Fruit fly (Drosophila melanogaster) whole organism, embryonic: ENCODE data around the gene CG13930.

Experiments
- CG10431 ChIP-seq: fragments of 200-800 bp; sonication (Bioruptor generic); optimal IDR thresholded peaks from 3 replicates; lab custom pipeline; 2018; ENCODE audit warnings: missing biosample characterization, mild to moderate bottlenecking, missing genetic modification characterization
- CG11504 ChIP-seq: fragments of 200-800 bp; sonication (Bioruptor generic); optimal IDR thresholded peaks from 3 replicates; lab custom pipeline; 2019; ENCODE audit warnings: missing biosample characterization, mild to moderate bottlenecking, missing genetic modification characterization, moderate library complexity
- CG12219 ChIP-seq: fragments of 200-800 bp; sonication (Bioruptor generic); optimal IDR thresholded peaks from 3 replicates; lab custom pipeline; 2018; ENCODE audit warnings: missing biosample characterization, mild to moderate bottlenecking, missing genetic modification characterization
- CG12391 ChIP-seq: fragments of 200-800 bp; sonication (Bioruptor generic); optimal IDR thresholded peaks from 3 replicates; lab custom pipeline; 2018; ENCODE audit warnings: missing biosample characterization, mild to moderate bottlenecking, missing genetic modification characterization, moderate library complexity
- CG12942 ChIP-seq: fragments of 200-800 bp; sonication (Bioruptor generic); optimal IDR thresholded peaks from 3 replicates; lab custom pipeline; 2016; ENCODE audit warnings: missing biosample characterization, missing genetic modification characterization
- CG14014 ChIP-seq: fragments of 200-800 bp; sonication (Bioruptor generic); IDR thresholded peaks from 2 replicates; pipeline ENCODE4 v1.3.6; 2022; ENCODE audit warnings: missing biosample characterization, missing genetic modification characterization
- CG15269 ChIP-seq: fragments of 200-800 bp; sonication (Bioruptor generic); optimal IDR thresholded peaks from 2 replicates; lab custom pipeline; 2018; ENCODE audit warnings: missing biosample characterization, mild to moderate bottlenecking, missing genetic modification characterization, moderate library complexity
- CG16815 ChIP-seq: fragments of 200-800 bp; sonication (Bioruptor generic); optimal IDR thresholded peaks from 3 replicates; lab custom pipeline; 2017; ENCODE audit warnings: missing biosample characterization, mild to moderate bottlenecking, missing genetic modification characterization
- CG18476 ChIP-seq: fragments of 200-800 bp; sonication (Bioruptor generic); optimal IDR thresholded peaks from 2 replicates; lab custom pipeline; 2016; ENCODE audit warnings: missing biosample characterization, mild to moderate bottlenecking, missing genetic modification characterization
- CG18619 ChIP-seq: fragments of 200-800 bp; sonication (Bioruptor generic); optimal IDR thresholded peaks from 3 replicates; lab custom pipeline; 2017; ENCODE audit warnings: missing biosample characterization, mild to moderate bottlenecking, missing genetic modification characterization
- CG18764 ChIP-seq: fragments of 200-800 bp; sonication (Bioruptor generic); optimal IDR thresholded peaks from 3 replicates; lab custom pipeline; 2016; ENCODE audit warnings: missing biosample characterization, missing genetic modification characterization
- CG2120 ChIP-seq: fragments of 200-800 bp; sonication (Bioruptor generic); optimal IDR thresholded peaks from 3 replicates; lab custom pipeline; 2016; ENCODE audit warnings: missing biosample characterization, missing genetic modification characterization
- CG2678 ChIP-seq: fragments of 200-800 bp; sonication (Bioruptor generic); optimal IDR thresholded peaks from 3 replicates; lab custom pipeline; 2019; ENCODE audit warnings: missing biosample characterization, mild to moderate bottlenecking, missing genetic modification characterization, moderate library complexity
- CG30431 ChIP-seq: fragments of 200-800 bp; sonication (Bioruptor generic); optimal IDR thresholded peaks from 2 replicates; lab custom pipeline; 2017; ENCODE audit warnings: missing biosample characterization, missing genetic modification characterization
- CG31365 ChIP-seq: fragments of 200-800 bp; sonication (Bioruptor generic); optimal IDR thresholded peaks from 2 replicates; lab custom pipeline; 2018; ENCODE audit warnings: missing biosample characterization, mild to moderate bottlenecking, missing genetic modification characterization
- CG34376 ChIP-seq: fragments of 200-800 bp; sonication (Bioruptor generic); optimal IDR thresholded peaks from 2 replicates; lab custom pipeline; 2018; ENCODE audit warnings: missing biosample characterization, mild to moderate bottlenecking, missing genetic modification characterization
- CG3726 ChIP-seq: fragments of 200-800 bp; sonication (Bioruptor generic); IDR thresholded peaks from 3 replicates; pipeline ENCODE4, ENCODE4 v1.3.6; 2022; ENCODE audit warnings: missing biosample characterization, missing genetic modification characterization
- CG6272 ChIP-seq: fragments of 200-800 bp; sonication (Bioruptor generic); IDR thresholded peaks from 2 replicates; pipeline ENCODE4 v1.3.6; 2022; ENCODE audit warnings: missing biosample characterization, missing genetic modification characterization
- CG6791 ChIP-seq: fragments of 200-800 bp; sonication (Bioruptor generic); IDR thresholded peaks from 3 replicates; pipeline ENCODE4 v1.3.6; 2022; ENCODE audit warnings: missing biosample characterization, missing genetic modification characterization; ENCODE audit not compliant: partially characterized antibody
- CG8359 ChIP-seq: fragments of 200-800 bp; sonication (Bioruptor generic); optimal IDR thresholded peaks from 2 replicates; lab custom pipeline; 2017; ENCODE audit warnings: missing biosample characterization, mild to moderate bottlenecking, missing genetic modification characterization, borderline replicate concordance
- CG8388 ChIP-seq: fragments of 200-800 bp; sonication (Bioruptor generic); optimal IDR thresholded peaks from 2 replicates; lab custom pipeline; 2019; ENCODE audit warnings: missing biosample characterization, mild to moderate bottlenecking, missing genetic modification characterization, moderate library complexity
- CkIIα-i1 ChIP-seq: fragments of 200-800 bp; sonication (Bioruptor generic); IDR thresholded peaks from 2 replicates; pipeline ENCODE4 v1.3.6; 2022; ENCODE audit warnings: missing biosample characterization, missing genetic modification characterization
- Fer3 ChIP-seq: fragments of 200-800 bp; sonication (Bioruptor generic); optimal IDR thresholded peaks from 2 replicates; lab custom pipeline; 2018; ENCODE audit warnings: missing biosample characterization, mild to moderate bottlenecking, missing genetic modification characterization, moderate library complexity
- Meics ChIP-seq: fragments of 200-800 bp; sonication (Bioruptor generic); optimal IDR thresholded peaks from 2 replicates; lab custom pipeline; 2017; ENCODE audit warnings: missing biosample characterization, mild to moderate bottlenecking, missing genetic modification characterization
- Neu2 ChIP-seq: fragments of 200-800 bp; sonication (Bioruptor generic); optimal IDR thresholded peaks from 3 replicates; lab custom pipeline; 2016; ENCODE audit warnings: missing biosample characterization, missing genetic modification characterization, borderline replicate concordance
- Nf-YA ChIP-seq: fragments of 200-800 bp; sonication (Bioruptor generic); IDR thresholded peaks from 2 replicates; pipeline ENCODE4 v1.3.6; 2022; ENCODE audit warnings: missing biosample characterization, missing genetic modification characterization
- Poxn ChIP-seq: fragments of 200-800 bp; sonication (Bioruptor generic); IDR thresholded peaks from 2 replicates; pipeline ENCODE4 v1.3.6; 2022; ENCODE audit warnings: missing biosample characterization, missing genetic modification characterization
- Rx ChIP-seq: fragments of 200-800 bp; sonication (Bioruptor generic); IDR thresholded peaks from 2 replicates; pipeline ENCODE4 v1.3.6; 2022; ENCODE audit warnings: missing biosample characterization, missing genetic modification characterization
- Taf1 ChIP-seq: fragments of 200-800 bp; sonication (Bioruptor generic); IDR thresholded peaks from 2 replicates; pipeline ENCODE4 v1.3.6; 2022; ENCODE audit warnings: missing biosample characterization, missing genetic modification characterization
- al ChIP-seq: fragments of 200-800 bp; sonication (Bioruptor generic); IDR thresholded peaks from 2 replicates; pipeline ENCODE4 v1.3.6; 2022; ENCODE audit warnings: missing biosample characterization, missing genetic modification characterization
- bcd ChIP-seq: fragments of 200-800 bp; sonication (Bioruptor generic); optimal IDR thresholded peaks from 2 replicates; lab custom pipeline; 2017; ENCODE audit warnings: missing biosample characterization, mild to moderate bottlenecking, missing genetic modification characterization
- bowl ChIP-seq: fragments of 200-800 bp; sonication (Bioruptor generic); IDR thresholded peaks from 2 replicates; pipeline ENCODE4 v1.3.6; 2022; ENCODE audit warnings: missing biosample characterization, missing genetic modification characterization
- crol ChIP-seq: fragments of 200-800 bp; sonication (Bioruptor generic); IDR thresholded peaks from 2 replicates; pipeline ENCODE4 v1.3.6; 2022; ENCODE audit warnings: missing biosample characterization, missing genetic modification characterization
- exex ChIP-seq: fragments of 200-800 bp; sonication (Bioruptor generic); optimal IDR thresholded peaks from 4 replicates; lab custom pipeline; 2018; ENCODE audit warnings: missing biosample characterization, mild to moderate bottlenecking, missing genetic modification characterization, moderate library complexity
- fru ChIP-seq: fragments of >200 bp; optimal IDR thresholded peaks from 2 replicates; lab custom pipeline; 2017
- gce ChIP-seq: fragments of 200-800 bp; sonication (Bioruptor generic); IDR thresholded peaks from 3 replicates; pipeline ENCODE4 v1.3.6; 2022; ENCODE audit warnings: missing biosample characterization, missing genetic modification characterization
- grn ChIP-seq: fragments of 200-800 bp; sonication (Bioruptor generic); optimal IDR thresholded peaks from 3 replicates; lab custom pipeline; 2017; ENCODE audit warnings: missing biosample characterization, missing genetic modification characterization
- jigr1 ChIP-seq: fragments of 200-800 bp; sonication (Bioruptor generic); IDR thresholded peaks from 3 replicates; pipeline ENCODE4 v1.3.6; 2022; ENCODE audit warnings: missing biosample characterization, missing genetic modification characterization
- kay ChIP-seq: fragments of 200-800 bp; sonication (Bioruptor generic); optimal IDR thresholded peaks from 2 replicates; lab custom pipeline; 2016; ENCODE audit warnings: missing biosample characterization, missing genetic modification characterization
- knrl ChIP-seq: fragments of 200-800 bp; sonication (Bioruptor generic); IDR thresholded peaks from 3 replicates; pipeline ENCODE4 v1.3.6; 2022; ENCODE audit warnings: missing biosample characterization, missing genetic modification characterization; ENCODE audit not compliant: partially characterized antibody
- lola ChIP-seq, 3 experiments: fragments of >200 bp in 2 of 3; fragments of 200-800 bp in 1 of 3; sonication (Bioruptor generic) in 1 of 3; optimal IDR thresholded peaks; 2 replicates each; lab custom pipeline; 2017 to 2019; ENCODE audit warnings: missing biosample characterization in 3 of 3, missing genetic modification characterization in 3 of 3, mild to moderate bottlenecking in 1 of 3, moderate library complexity in 1 of 3
- lov ChIP-seq, 2 experiments: fragments of 200-800 bp in 1 of 2; fragments of >200 bp in 1 of 2; sonication (Bioruptor generic) in 1 of 2; IDR thresholded peaks in 1 of 2; optimal IDR thresholded peaks in 1 of 2; 2 replicates in 1 of 2; 3 replicates in 1 of 2; pipeline versions ENCODE4 v1.3.6 to Lab custom; 2017 to 2022; ENCODE audit warnings: missing biosample characterization in 1 of 2, missing genetic modification characterization in 1 of 2
- maf-S ChIP-seq: fragments of 200-800 bp; sonication (Bioruptor generic); optimal IDR thresholded peaks from 2 replicates; lab custom pipeline; 2016; ENCODE audit warnings: missing biosample characterization, missing genetic modification characterization
- mld ChIP-seq: fragments of 200-800 bp; sonication (Bioruptor generic); IDR thresholded peaks from 3 replicates; pipeline ENCODE4 v1.3.6; 2022; ENCODE audit warnings: missing biosample characterization, missing genetic modification characterization; ENCODE audit not compliant: partially characterized antibody
- pum ChIP-seq: fragments of 200-800 bp; sonication (Bioruptor generic); optimal IDR thresholded peaks from 2 replicates; lab custom pipeline; 2016; ENCODE audit warnings: missing biosample characterization, missing genetic modification characterization
- slp2 ChIP-seq: fragments of 200-800 bp; sonication (Bioruptor generic); optimal IDR thresholded peaks from 2 replicates; lab custom pipeline; 2016; ENCODE audit warnings: missing biosample characterization, missing genetic modification characterization
- sna ChIP-seq: fragments of 200-800 bp; sonication (Bioruptor generic); IDR thresholded peaks from 2 replicates; pipeline ENCODE4 v1.3.6; 2022; ENCODE audit warnings: missing biosample characterization, missing genetic modification characterization; ENCODE audit not compliant: partially characterized antibody
- ssp ChIP-seq: fragments of 200-800 bp; sonication (Bioruptor generic); IDR thresholded peaks from 2 replicates; pipeline ENCODE4 v1.3.6; 2022; ENCODE audit warnings: missing biosample characterization, missing genetic modification characterization
- z ChIP-seq: fragments of 200-800 bp; sonication (Bioruptor generic); IDR thresholded peaks from 3 replicates; pipeline ENCODE4 v1.3.6; 2022; ENCODE audit warnings: missing biosample characterization, missing genetic modification characterization

The CG13930 gene

DNA sequence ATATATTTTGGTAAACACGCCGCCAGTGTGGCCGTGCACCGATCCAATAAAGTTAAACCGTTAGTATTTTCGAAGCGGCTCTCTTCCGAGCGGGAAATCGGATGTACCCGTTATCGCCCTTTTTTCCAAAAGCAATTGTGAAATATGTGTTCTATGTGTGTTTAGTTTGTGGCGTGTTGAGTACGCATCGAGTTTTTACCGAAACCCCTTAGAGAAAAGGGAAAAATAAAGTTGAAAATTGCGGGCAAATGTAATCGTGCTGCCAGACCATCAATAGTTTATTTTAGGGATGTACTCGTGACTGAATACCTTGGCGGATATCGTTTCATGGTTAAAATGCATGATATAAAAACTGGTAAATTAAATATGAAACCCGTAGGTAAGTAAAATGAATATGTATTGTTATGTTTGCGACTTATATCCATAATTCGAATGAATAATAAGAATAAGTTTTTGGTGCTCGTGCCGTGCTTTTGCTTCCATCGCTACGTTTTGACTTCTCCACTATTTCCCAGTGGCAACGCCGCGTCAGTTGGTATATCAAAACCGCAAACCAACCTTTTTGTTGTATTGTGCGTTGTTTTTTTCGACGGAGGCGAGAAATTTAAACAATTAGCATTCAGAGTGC, 33.2 kb downstream of the CG13930 start, which contains the start of the genes Mettl2 and Bgb (continued):
- TF ChIP-seq CG6791 (GFP tag; lab: Robert Waterston, UW): 0 out of 3 replicates have a peak, but pooled peaks have one; percentile 16
- peak; percentile 75 for TF ChIP-seq CG14014 (GFP tag; lab: Robert Waterston, UW)
- peak; percentile 52 for TF ChIP-seq CG30431
- peak; percentile 66 for TF ChIP-seq slp2 (GFP tag; lab: Kevin White, UChicago)
- TF ChIP-seq al: peak; percentile 88
- no peak for TF ChIP-seq CG12219 (GFP tag; lab: Kevin White, UChicago)
- TF ChIP-seq CG12942 (GFP tag; lab: Kevin White, UChicago): peak; percentile 61
- peak; percentile 48 for TF ChIP-seq CG34376 (GFP tag; lab: Kevin White, UChicago)
- no peak for TF ChIP-seq bowl (GFP tag; lab: Robert Waterston, UW)
- TF ChIP-seq CG2120 (GFP tag; lab: Kevin White, UChicago): peak; percentile 88
- TF ChIP-seq bcd (GFP tag; lab: Kevin White, UChicago): peak; percentile 75
- TF ChIP-seq CG2678 (tag; lab: Kevin White, UChicago): peak; percentile 85
- TF ChIP-seq exex (tag; lab: Kevin White, UChicago): no peak
- peak; percentile 62 for TF ChIP-seq CG18476 (GFP tag; lab: Kevin White, UChicago)
- peak; percentile 24 for TF ChIP-seq CG8359 (GFP tag; lab: Kevin White, UChicago)
- TF ChIP-seq grn (GFP tag; lab: Kevin White, UChicago): no peak
- TF ChIP-seq Fer3 (tag; lab: Kevin White, UChicago): peak; percentile 77
- peak; percentile 43 for TF ChIP-seq Neu2 (GFP tag; lab: Kevin White, UChicago)
- TF ChIP-seq Nf-YA (GFP tag; lab: Robert Waterston, UW): no peak
- TF ChIP-seq mld (GFP tag; lab: Robert Waterston, UW): no peak
- no peak for TF ChIP-seq Poxn (GFP tag; lab: Robert Waterston, UW)
- peak; percentile 60 for TF ChIP-seq CG8388 (GFP tag; lab: Kevin White, UChicago)
- TF ChIP-seq CG18619 (GFP tag; lab: Kevin White, UChicago): peak; percentile 56
- TF ChIP-seq CG11504 (tag; lab: Kevin White, UChicago): no peak
- TF ChIP-seq kay: peak; percentile 74
- peak; percentile 71; the same call in 2 of the 3 replicates for TF ChIP-seq jigr1 (GFP tag; lab: Robert Waterston, UW)
- TF ChIP-seq lov (optimal IDR thresholded peaks at IDR 0.05; lab: Kevin White, UChicago): no peak
- TF ChIP-seq lov (GFP tag; IDR thresholded peaks at IDR 0.05; lab: Robert Waterston, UW): 0 out of 3 replicates have a peak, but pooled peaks have one; percentile 29
- peak; percentile 73 for TF ChIP-seq Taf1 (GFP tag; lab: Robert Waterston, UW)
- peak; percentile 87 for TF ChIP-seq knrl (GFP tag; lab: Robert Waterston, UW)
- no peak for TF ChIP-seq CG31365 (tag; lab: Kevin White, UChicago)
- peak; percentile 72 for TF ChIP-seq CG18764 (GFP tag; lab: Kevin White, UChicago)
- no peak for TF ChIP-seq crol (GFP tag; lab: Robert Waterston, UW)
- peak; percentile 89 for TF ChIP-seq CG6272 (GFP tag; lab: Robert Waterston, UW)
- no peak for TF ChIP-seq CkIIα-i1 (GFP tag; lab: Robert Waterston, UW)
- peak; percentile 80 for TF ChIP-seq maf-S (GFP tag; lab: Kevin White, UChicago)
- TF ChIP-seq CG16815: peak; percentile 66
- TF ChIP-seq Meics (GFP tag; lab: Kevin White, UChicago): peak; percentile 75
- peak; percentile 69; the same call in 1 of the 2 replicates for TF ChIP-seq sna (GFP tag; lab: Robert Waterston, UW)
- TF ChIP-seq z (GFP tag; lab: Robert Waterston, UW): no peak
- TF ChIP-seq CG12391 (tag; lab: Kevin White, UChicago): peak; percentile 75
- TF ChIP-seq fru (lab: Kevin White, UChicago): no peak
- no peak for TF ChIP-seq gce (GFP tag; lab: Robert Waterston, UW)
- TF ChIP-seq ssp (GFP tag; lab: Robert Waterston, UW): peak; percentile 75
- TF ChIP-seq CG15269 (tag; lab: Kevin White, UChicago): no peak
- peak; percentile 76; the same call in 2 of the 3 replicates for TF ChIP-seq CG3726
- peak in 1 of 3 experiments; percentile 72 for TF ChIP-seq lola (GFP tag; optimal IDR thresholded peaks at IDR 0.05; lab: Kevin White, UChicago)
- no peak for TF ChIP-seq CG10431 (GFP tag; lab: Kevin White, UChicago)
- TF ChIP-seq pum (GFP tag; lab: Kevin White, UChicago): peak; percentile 88
- TF ChIP-seq Rx (GFP tag; lab: Robert Waterston, UW): peak; percentile 69
